Fruit fly (Drosophila melanogaster) whole organism, embryonic: Measurements from ENCODE around the gene CG9173.

Experiments
- C15 ChIP-seq: fragments of 200-800 bp; sonication (Bioruptor generic); IDR thresholded peaks from 3 replicates; pipeline ENCODE4 v1.3.6; 2022; ENCODE audit warnings: missing biosample characterization, missing genetic modification characterization
- CG10274 ChIP-seq: fragments of 200-800 bp; sonication (Bioruptor generic); optimal IDR thresholded peaks from 3 replicates; lab custom pipeline; 2017; ENCODE audit warnings: missing biosample characterization, mild to moderate bottlenecking, missing genetic modification characterization
- CG10959 ChIP-seq: fragments of 200-800 bp; sonication (Bioruptor generic); IDR thresholded peaks from 2 replicates; pipeline ENCODE4 v1.3.6; 2022; ENCODE audit warnings: missing biosample characterization, missing genetic modification characterization
- CG10979 ChIP-seq: fragments of 200-800 bp; sonication (Bioruptor generic); optimal IDR thresholded peaks from 2 replicates; lab custom pipeline; 2018; ENCODE audit warnings: missing biosample characterization, mild to moderate bottlenecking, missing genetic modification characterization, moderate library complexity
- CG11695 ChIP-seq: fragments of 200-800 bp; sonication (Bioruptor generic); IDR thresholded peaks from 3 replicates; pipeline ENCODE4 v1.3.6; 2022; ENCODE audit warnings: missing biosample characterization, missing genetic modification characterization
- CG12299 ChIP-seq: fragments of 200-800 bp; sonication (Bioruptor generic); optimal IDR thresholded peaks from 2 replicates; lab custom pipeline; 2018; ENCODE audit warnings: missing biosample characterization, mild to moderate bottlenecking, missing genetic modification characterization
- CG1233 ChIP-seq: fragments of 200-800 bp; sonication (Bioruptor generic); optimal IDR thresholded peaks from 4 replicates; lab custom pipeline; 2018; ENCODE audit warnings: missing biosample characterization, mild to moderate bottlenecking, missing genetic modification characterization
- CG13287 ChIP-seq: fragments of 200-800 bp; sonication (Bioruptor generic); IDR thresholded peaks from 2 replicates; pipeline ENCODE4 v1.3.6; 2022; ENCODE audit warnings: missing biosample characterization, missing genetic modification characterization; ENCODE audit not compliant: partially characterized antibody
- CG13775 ChIP-seq: fragments of 200-800 bp; sonication (Bioruptor generic); optimal IDR thresholded peaks from 3 replicates; lab custom pipeline; 2017; ENCODE audit warnings: missing biosample characterization, mild to moderate bottlenecking, missing genetic modification characterization
- CG14441 ChIP-seq: fragments of 200-800 bp; sonication (Bioruptor generic); IDR thresholded peaks from 2 replicates; pipeline ENCODE4 v1.3.6; 2022; ENCODE audit warnings: missing biosample characterization, missing genetic modification characterization
- CG15011 ChIP-seq: fragments of 200-800 bp; sonication (Bioruptor generic); optimal IDR thresholded peaks from 3 replicates; lab custom pipeline; 2018; ENCODE audit warnings: missing biosample characterization, mild to moderate bottlenecking, missing genetic modification characterization
- CG1529 ChIP-seq: fragments of 200-800 bp; sonication (Bioruptor generic); optimal IDR thresholded peaks from 3 replicates; lab custom pipeline; 2018; ENCODE audit warnings: missing biosample characterization, missing genetic modification characterization
- CG15514 ChIP-seq: fragments of 200-800 bp; sonication (Bioruptor generic); optimal IDR thresholded peaks from 3 replicates; lab custom pipeline; 2017; ENCODE audit warnings: missing biosample characterization, missing genetic modification characterization, mild to moderate bottlenecking, moderate library complexity, missing genetic modification reagents
- CG1647 ChIP-seq: fragments of 200-800 bp; sonication (Bioruptor generic); optimal IDR thresholded peaks from 3 replicates; lab custom pipeline; 2016; ENCODE audit warnings: missing biosample characterization, missing genetic modification characterization
- CG17328 ChIP-seq: fragments of 200-800 bp; sonication (Bioruptor generic); IDR thresholded peaks from 2 replicates; pipeline ENCODE4 v1.3.6; 2022; ENCODE audit warnings: missing biosample characterization, missing genetic modification characterization
- CG17568 ChIP-seq: fragments of 200-800 bp; sonication (Bioruptor generic); optimal IDR thresholded peaks from 2 replicates; lab custom pipeline; 2018; ENCODE audit warnings: missing biosample characterization, mild to moderate bottlenecking, missing genetic modification characterization, moderate library complexity
- CG2116 ChIP-seq: fragments of 200-800 bp; sonication (Bioruptor generic); optimal IDR thresholded peaks from 3 replicates; lab custom pipeline; 2018; ENCODE audit warnings: missing biosample characterization, mild to moderate bottlenecking, missing genetic modification characterization
- CG2129 ChIP-seq: fragments of 200-800 bp; sonication (Bioruptor generic); IDR thresholded peaks from 2 replicates; pipeline ENCODE4 v1.3.6; 2022; ENCODE audit warnings: missing biosample characterization, missing genetic modification characterization; ENCODE audit not compliant: partially characterized antibody
- CG2678 ChIP-seq: fragments of 200-800 bp; sonication (Bioruptor generic); optimal IDR thresholded peaks from 3 replicates; lab custom pipeline; 2019; ENCODE audit warnings: missing biosample characterization, mild to moderate bottlenecking, missing genetic modification characterization, moderate library complexity
- CG33213 ChIP-seq: fragments of 200-800 bp; sonication (Bioruptor generic); optimal IDR thresholded peaks from 3 replicates; lab custom pipeline; 2016; ENCODE audit warnings: missing biosample characterization, missing genetic modification characterization
- CG3838 ChIP-seq: fragments of 200-800 bp; sonication (Bioruptor generic); optimal IDR thresholded peaks from 3 replicates; lab custom pipeline; 2016; ENCODE audit warnings: missing biosample characterization, missing genetic modification characterization
- CG4360 ChIP-seq: fragments of 200-800 bp; sonication (Bioruptor generic); IDR thresholded peaks from 2 replicates; pipeline ENCODE4 v1.3.6; 2022; ENCODE audit warnings: missing biosample characterization, missing genetic modification characterization
- CG7357 ChIP-seq: fragments of 200-800 bp; sonication (Bioruptor generic); IDR thresholded peaks from 3 replicates; pipeline ENCODE4 v1.3.6; 2022; ENCODE audit warnings: missing biosample characterization, missing genetic modification characterization
- CG9817 ChIP-seq: fragments of 200-800 bp; sonication (Bioruptor generic); optimal IDR thresholded peaks from 2 replicates; lab custom pipeline; 2018; ENCODE audit warnings: missing biosample characterization, mild to moderate bottlenecking, missing genetic modification characterization, moderate library complexity
- ERR ChIP-seq: fragments of 200-800 bp; sonication (Bioruptor generic); optimal IDR thresholded peaks from 2 replicates; lab custom pipeline; 2016; ENCODE audit warnings: missing biosample characterization, missing genetic modification characterization
- Ets65A ChIP-seq: fragments of 200-800 bp; sonication (Bioruptor generic); peaks from one replicate; lab custom pipeline; 2016; ENCODE audit warnings: missing biosample characterization, missing genetic modification characterization
- H15 ChIP-seq: fragments of 200-800 bp; sonication (Bioruptor generic); IDR thresholded peaks from 3 replicates; pipeline ENCODE4 v1.3.6; 2022; ENCODE audit warnings: missing biosample characterization, missing genetic modification characterization
- HLHmδ ChIP-seq: fragments of 200-800 bp; sonication (Bioruptor generic); optimal IDR thresholded peaks from 2 replicates; lab custom pipeline; 2018; ENCODE audit warnings: missing biosample characterization, mild to moderate bottlenecking, missing genetic modification characterization, moderate library complexity
- Hr78 ChIP-seq, 2 experiments: fragments of 200-800 bp in 1 of 2; fragments of >200 bp in 1 of 2; sonication (Bioruptor generic) in 1 of 2; optimal IDR thresholded peaks; 2 replicates each; lab custom pipeline; 2017 to 2019; ENCODE audit warnings: missing biosample characterization in 2 of 2, missing genetic modification characterization in 2 of 2, mild to moderate bottlenecking in 1 of 2, moderate library complexity in 1 of 2
- MESR4 ChIP-seq: fragments of 200-800 bp; sonication (Bioruptor generic); optimal IDR thresholded peaks from 2 replicates; lab custom pipeline; 2018; ENCODE audit warnings: missing biosample characterization, mild to moderate bottlenecking, missing genetic modification characterization, moderate library complexity
- Nf-YB ChIP-seq: fragments of 200-800 bp; sonication (Bioruptor generic); optimal IDR thresholded peaks from 3 replicates; lab custom pipeline; 2019; ENCODE audit warnings: missing biosample characterization, mild to moderate bottlenecking, missing genetic modification characterization, moderate library complexity
- Sry-δ ChIP-seq: fragments of 200-800 bp; sonication (Bioruptor generic); optimal IDR thresholded peaks from 2 replicates; lab custom pipeline; 2016; ENCODE audit warnings: missing biosample characterization, missing genetic modification characterization
- TFAM ChIP-seq: fragments of 200-800 bp; sonication (Bioruptor generic); optimal IDR thresholded peaks from 2 replicates; lab custom pipeline; 2017; ENCODE audit warnings: missing biosample characterization, missing genetic modification characterization, inconsistent platforms
- abd-A ChIP-seq: fragments of 200-800 bp; sonication (Bioruptor generic); optimal IDR thresholded peaks from 3 replicates; lab custom pipeline; 2019; ENCODE audit warnings: missing biosample characterization, mild to moderate bottlenecking, missing genetic modification characterization, moderate library complexity
- amos ChIP-seq: fragments of 200-800 bp; sonication (Bioruptor generic); IDR thresholded peaks from 2 replicates; pipeline ENCODE4 v1.3.6; 2022; ENCODE audit warnings: missing biosample characterization, missing genetic modification characterization; ENCODE audit not compliant: partially characterized antibody
- ara ChIP-seq: fragments of 200-800 bp; sonication (Bioruptor generic); IDR thresholded peaks from 2 replicates; pipeline ENCODE4 v1.3.6; 2022; ENCODE audit warnings: missing biosample characterization, missing genetic modification characterization
- bowl ChIP-seq: fragments of 200-800 bp; sonication (Bioruptor generic); IDR thresholded peaks from 2 replicates; pipeline ENCODE4 v1.3.6; 2022; ENCODE audit warnings: missing biosample characterization, missing genetic modification characterization
- caup ChIP-seq: fragments of 200-800 bp; sonication (Bioruptor generic); optimal IDR thresholded peaks from 3 replicates; lab custom pipeline; 2017; ENCODE audit warnings: missing biosample characterization, mild to moderate bottlenecking, missing genetic modification characterization, moderate library complexity; ENCODE audit not compliant: severe bottlenecking
- chif ChIP-seq, 2 experiments: fragments of 200-800 bp; sonication (Bioruptor generic); optimal IDR thresholded peaks; 3 replicates each; lab custom pipeline; 2016; ENCODE audit warnings: missing biosample characterization in 2 of 2, missing genetic modification characterization in 2 of 2
- danr ChIP-seq: fragments of 200-800 bp; sonication (Bioruptor generic); IDR thresholded peaks from 2 replicates; pipeline ENCODE4 v1.3.6; 2022; ENCODE audit warnings: missing biosample characterization, missing genetic modification characterization
- ems ChIP-seq: fragments of 200-800 bp; sonication (Bioruptor generic); optimal IDR thresholded peaks from 3 replicates; lab custom pipeline; 2016; ENCODE audit warnings: missing biosample characterization, missing genetic modification characterization
- inv ChIP-seq: fragments of 200-800 bp; sonication (Bioruptor generic); IDR thresholded peaks from 2 replicates; pipeline ENCODE4 v1.3.6; 2022; ENCODE audit warnings: missing biosample characterization, missing genetic modification characterization; ENCODE audit not compliant: partially characterized antibody
- nerfin-2 ChIP-seq: fragments of 200-800 bp; sonication (Bioruptor generic); IDR thresholded peaks from 2 replicates; pipeline ENCODE4 v1.3.6; 2022; ENCODE audit warnings: missing biosample characterization, missing genetic modification characterization; ENCODE audit not compliant: partially characterized antibody
- phol ChIP-seq: fragments of 200-800 bp; sonication (Bioruptor generic); optimal IDR thresholded peaks from 3 replicates; lab custom pipeline; 2018; ENCODE audit warnings: missing biosample characterization, mild to moderate bottlenecking, missing genetic modification characterization, moderate library complexity
- rib ChIP-seq: fragments of 200-800 bp; sonication (Bioruptor generic); IDR thresholded peaks from 2 replicates; pipeline ENCODE4 v1.3.6; 2022; ENCODE audit warnings: missing biosample characterization, missing genetic modification characterization
- sc ChIP-seq, 3 experiments: fragments of >200 bp in 2 of 3; fragments of 200-800 bp in 1 of 3; sonication (Bioruptor generic) in 1 of 3; optimal IDR thresholded peaks; 2 replicates in 2 of 3; 3 replicates in 1 of 3; lab custom pipeline; 2017; ENCODE audit warnings: mild to moderate bottlenecking in 1 of 3, missing biosample characterization in 1 of 3, missing genetic modification characterization in 1 of 3, missing genetic modification reagents in 1 of 3
- sob ChIP-seq: fragments of 200-800 bp; sonication (Bioruptor generic); IDR thresholded peaks from 2 replicates; pipeline ENCODE4 v1.3.6; 2022; ENCODE audit warnings: missing biosample characterization, missing genetic modification characterization
- tap ChIP-seq: fragments of 200-800 bp; optimal IDR thresholded peaks from 3 replicates; lab custom pipeline; 2019; ENCODE audit warnings: missing biosample characterization, mild to moderate bottlenecking, missing genetic modification characterization, moderate library complexity
- tx ChIP-seq: fragments of 200-800 bp; sonication (Bioruptor generic); optimal IDR thresholded peaks from 2 replicates; lab custom pipeline; 2016; ENCODE audit warnings: missing biosample characterization, missing genetic modification characterization

CG9173 gene

DNA sequence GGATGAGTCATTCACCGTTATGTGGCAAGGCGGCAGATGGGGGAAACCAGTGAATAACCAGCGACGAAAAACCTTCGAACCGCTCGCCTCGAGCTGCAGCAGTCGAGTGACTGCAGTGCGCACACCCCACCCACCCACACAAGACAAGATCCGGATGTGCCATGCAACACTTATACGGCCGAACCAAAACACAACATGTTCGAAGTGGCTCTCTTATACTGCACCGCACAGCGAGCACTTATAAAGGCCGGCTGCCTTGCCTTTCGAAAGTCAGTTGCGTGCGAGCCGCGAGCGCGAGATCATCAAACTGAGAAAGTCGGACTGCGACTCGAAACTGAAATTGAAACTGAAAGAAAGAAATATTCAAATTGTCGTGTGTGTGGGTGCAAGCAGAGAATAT, 40.3 kb upstream of the CG9173 start, which contains the start of gene rho (continued):
- TF ChIP-seq inv (no peak), CG1529 (GFP tag; lab: Kevin White, UChicago) (peak; percentile 31), CG15011 (GFP tag; lab: Kevin White, UChicago) (no peak), caup (GFP tag; lab: Kevin White, UChicago) (peak; percentile 44), Sry-δ (no peak), CG11695 (GFP tag; lab: Robert Waterston, UW) (peak; percentile 51; the same call in 1 of the 3 replicates), CG14441 (GFP tag; lab: Robert Waterston, UW) (no peak), CG15514 (no peak), CG3838 (GFP tag; lab: Kevin White, UChicago) (peak; percentile 20), Nf-YB (GFP tag; lab: Kevin White, UChicago) (peak; percentile 18), Ets65A (peak; percentile 63), rib (GFP tag; lab: Robert Waterston, UW) (no peak), tx (GFP tag; lab: Kevin White, UChicago) (peak; percentile 2), abd-A (tag; lab: Kevin White, UChicago) (peak; percentile 47), CG33213 (GFP tag; lab: Kevin White, UChicago) (peak; percentile 29), phol (no peak), sc (optimal IDR thresholded peaks at IDR 0.05; lab: Kevin White, UChicago) (no peak), sc (GFP tag; optimal IDR thresholded peaks at IDR 0.05; lab: Kevin White, UChicago) (no peak), H15 (no peak), C15 (GFP tag; lab: Robert Waterston, UW) (no peak), tap (tag; lab: Kevin White, UChicago) (peak; percentile 0), amos (GFP tag; lab: Robert Waterston, UW) (peak; percentile 46; the same call in 1 of the 2 replicates), Hr78 (GFP tag; optimal IDR thresholded peaks at IDR 0.05; lab: Kevin White, UChicago) (no peak), CG7357 (no peak), CG2129 (GFP tag; lab: Robert Waterston, UW) (no peak), CG10979 (tag; lab: Kevin White, UChicago) (peak; percentile 5), TFAM (GFP tag; lab: Kevin White, UChicago) (no peak), CG17568 (GFP tag; lab: Kevin White, UChicago) (no peak), CG9817 (no peak), CG10274 (GFP tag; lab: Kevin White, UChicago) (no peak), CG2678 (tag; lab: Kevin White, UChicago) (peak; percentile 31), CG13775 (GFP tag; lab: Kevin White, UChicago) (no peak), ems (peak; percentile 1), danr (GFP tag; lab: Robert Waterston, UW) (no peak), CG13287 (GFP tag; lab: Robert Waterston, UW) (peak; percentile 45; the same call in 1 of the 2 replicates), MESR4 (GFP tag; lab: Kevin White, UChicago) (no peak), sob (peak; percentile 58; the same call in 1 of the 2 replicates), chif (GFP tag; optimal IDR thresholded peaks at IDR 0.05; lab: Kevin White, UChicago) (peak in 1 of 2 experiments; percentile 25), bowl (GFP tag; lab: Robert Waterston, UW) (no peak; the same call in 1 of the 2 replicates), CG10959 (GFP tag; lab: Robert Waterston, UW) (no peak), ara (GFP tag; lab: Robert Waterston, UW) (peak; percentile 29; the same call in 1 of the 2 replicates), ERR (GFP tag; lab: Kevin White, UChicago) (no peak), CG4360 (no peak; the same call in 1 of the 2 replicates), CG2116 (GFP tag; lab: Kevin White, UChicago) (no peak), nerfin-2 (no peak), HLHmδ (GFP tag; lab: Kevin White, UChicago) (peak; percentile 63), CG1647 (no peak), CG1233 (GFP tag; lab: Kevin White, UChicago) (peak; percentile 1), CG12299 (no peak), CG17328 (peak; percentile 31; the same call in 1 of the 2 replicates)
